Fruit fly (Drosophila melanogaster) whole organism, adult: Measurements from ENCODE around the gene UBL3.

Source experiments
- CG33017 ChIP-seq: fragments of 200-800 bp; sonication (Bioruptor generic); optimal IDR thresholded peaks from 2 replicates; lab custom pipeline; 2018; ENCODE audit warnings: missing biosample characterization, mild to moderate bottlenecking, missing genetic modification characterization, moderate library complexity
- CG5204 ChIP-seq: fragments of 200-800 bp; sonication (Bioruptor generic); optimal IDR thresholded peaks from 2 replicates; lab custom pipeline; 2016; ENCODE audit warnings: missing biosample characterization, missing genetic modification characterization
- CG7045 ChIP-seq: fragments of 200-800 bp; sonication (Bioruptor generic); optimal IDR thresholded peaks from 2 replicates; lab custom pipeline; 2017; ENCODE audit warnings: missing biosample characterization, mild to moderate bottlenecking, missing genetic modification characterization
- CG7101 ChIP-seq: fragments of 200-800 bp; sonication (Bioruptor generic); optimal IDR thresholded peaks from 2 replicates; lab custom pipeline; 2018; ENCODE audit warnings: missing biosample characterization, mild to moderate bottlenecking, missing genetic modification characterization, moderate library complexity
- Clk ChIP-seq: fragments of 200-800 bp; sonication (Bioruptor generic); optimal IDR thresholded peaks from 2 replicates; lab custom pipeline; 2017; ENCODE audit warnings: missing biosample characterization, missing genetic modification characterization
- Hr96 ChIP-seq: fragments of 200-800 bp; sonication (Bioruptor generic); optimal IDR thresholded peaks from 2 replicates; lab custom pipeline; 2016; ENCODE audit warnings: missing biosample characterization, missing genetic modification characterization
- bab1 ChIP-seq: fragments of 200-800 bp; sonication (Bioruptor generic); optimal IDR thresholded peaks from 3 replicates; lab custom pipeline; 2019; ENCODE audit warnings: missing biosample characterization, mild to moderate bottlenecking, missing genetic modification characterization, moderate library complexity
- cnc ChIP-seq, 2 experiments: fragments of >200 bp; optimal IDR thresholded peaks; 2 replicates each; lab custom pipeline; 2017
- kay ChIP-seq: fragments of 200-800 bp; sonication (Bioruptor generic); peaks from one replicate; lab custom pipeline; 2016; ENCODE audit warnings: missing biosample characterization, missing genetic modification characterization, borderline replicate concordance

DNA sequence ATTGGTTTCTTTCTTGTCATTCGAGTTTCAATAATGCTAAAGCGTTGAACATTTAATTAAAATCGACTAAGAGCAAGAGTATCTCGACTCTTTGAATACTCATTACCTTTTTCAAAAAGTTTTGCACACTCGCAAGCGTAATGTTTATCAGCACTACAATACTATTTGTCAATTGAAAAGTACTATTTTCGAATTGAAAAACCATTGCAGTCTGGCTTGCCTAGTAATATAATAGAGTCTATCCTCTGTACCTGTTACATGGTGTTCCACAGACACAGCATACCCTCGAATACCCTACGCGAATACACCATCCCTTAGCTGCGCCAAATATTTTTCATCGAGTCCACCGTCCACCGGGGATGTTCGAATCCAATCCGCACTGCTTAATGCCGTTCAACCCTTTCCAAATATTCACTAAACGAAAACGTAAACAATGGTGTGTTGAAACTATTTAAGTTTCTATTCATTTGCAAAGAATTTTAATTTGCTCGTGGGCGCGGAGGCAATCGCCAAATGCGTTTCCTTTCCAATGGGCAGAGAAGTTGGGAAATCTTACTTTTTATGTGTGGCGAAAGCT is 34.3 kb downstream of the UBL3 start:
- TF ChIP-seq Clk (GFP tag; lab: Kevin White, UChicago) (no peak), CG5204 (GFP tag; lab: Kevin White, UChicago) (no peak), cnc (optimal IDR thresholded peaks at IDR 0.05; lab: Kevin White, UChicago) (no peak), kay (GFP tag; lab: Kevin White, UChicago) (no peak), CG7101 (tag; lab: Kevin White, UChicago) (no peak), CG33017 (no peak), bab1 (GFP tag; lab: Kevin White, UChicago) (no peak), CG7045 (no peak), Hr96 (GFP tag; lab: Kevin White, UChicago) (no peak)
